Fruit fly (Drosophila melanogaster): Measurements from ENCODE around the gene Msp300.

Msp300 gene

dm6 chr2L:5228581-5229077 lies 128.0 kb downstream of the Msp300 start:
- TF ChIP-seq fd3F (GFP tag; optimal IDR thresholded peaks at IDR 0.05) (no peak), vnd (GFP tag; IDR thresholded peaks at IDR 0.05; ENCODE audit: partially characterized antibody) (no peak), CG32772 (GFP tag; IDR thresholded peaks at IDR 0.05) (no peak), CG34422 (GFP tag; IDR thresholded peaks at IDR 0.05) (no peak), Hmx (GFP tag; optimal IDR thresholded peaks at IDR 0.05) (no peak), CG12104 (GFP tag; optimal IDR thresholded peaks at IDR 0.05) (no peak), chinmo (GFP tag; IDR thresholded peaks at IDR 0.05; ENCODE audit: partially characterized antibody) (peak; percentile 89; the same call in 3 of the 4 replicates), Rx (GFP tag; IDR thresholded peaks at IDR 0.05) (no peak), CG10462 (GFP tag; optimal IDR thresholded peaks at IDR 0.05) (no peak), ATbp (GFP tag; optimal IDR thresholded peaks at IDR 0.05) (peak; percentile 3), gcm2 (GFP tag; optimal IDR thresholded peaks at IDR 0.05) (no peak), lilli (GFP tag; optimal IDR thresholded peaks at IDR 0.05) (no peak), tup (GFP tag; optimal IDR thresholded peaks at IDR 0.05) (no peak), schlank (tag; optimal IDR thresholded peaks at IDR 0.05) (no peak), Kr (GFP tag; optimal IDR thresholded peaks at IDR 0.05) (no peak), Hr3 (GFP tag; optimal IDR thresholded peaks at IDR 0.05) (no peak), CG13894 (tag; optimal IDR thresholded peaks at IDR 0.05) (peak; percentile 35), CG7987 (GFP tag; optimal IDR thresholded peaks at IDR 0.05) (no peak), chm (GFP tag; IDR thresholded peaks at IDR 0.05) (no peak), Med (GFP tag) (peak; percentile 41), Ets65A (GFP tag) (no peak), CG9727 (GFP tag; optimal IDR thresholded peaks at IDR 0.05) (no peak), CG2678 (tag; optimal IDR thresholded peaks at IDR 0.05) (peak; percentile 23), sqz (GFP tag; optimal IDR thresholded peaks at IDR 0.05) (peak; percentile 34), ro (GFP tag; IDR thresholded peaks at IDR 0.05) (no peak), unpg (GFP tag; optimal IDR thresholded peaks at IDR 0.05) (peak; percentile 3), lov (optimal IDR thresholded peaks at IDR 0.05) (no peak), lov (GFP tag; IDR thresholded peaks at IDR 0.05) (no peak), vvl (GFP tag; IDR thresholded peaks at IDR 0.05) (peak; percentile 21; the same call in 1 of the 2 replicates), Xrp1 (GFP tag; IDR thresholded peaks at IDR 0.05) (no peak), br (optimal IDR thresholded peaks at IDR 0.05) (no peak), Eip74EF (GFP tag; optimal IDR thresholded peaks at IDR 0.05) (no peak), CG4404 (GFP tag; IDR thresholded peaks at IDR 0.05) (no peak), ttk (GFP tag; IDR thresholded peaks at IDR 0.05) (no peak), CG13296 (GFP tag; optimal IDR thresholded peaks at IDR 0.05) (no peak), CG1792 (GFP tag; optimal IDR thresholded peaks at IDR 0.05) (no peak), mirr (GFP tag; optimal IDR thresholded peaks at IDR 0.05) (peak; percentile 45), CG8281 (tag; optimal IDR thresholded peaks at IDR 0.05) (no peak), Nf-YA (GFP tag; IDR thresholded peaks at IDR 0.05) (no peak), onecut (GFP tag; IDR thresholded peaks at IDR 0.05) (no peak), CG31388 (GFP tag; optimal IDR thresholded peaks at IDR 0.05) (no peak), CG32532 (GFP tag; IDR thresholded peaks at IDR 0.05) (no peak), H2.0 (GFP tag; IDR thresholded peaks at IDR 0.05) (no peak), CG12219 (GFP tag; optimal IDR thresholded peaks at IDR 0.05) (no peak), pita (GFP tag; optimal IDR thresholded peaks at IDR 0.05) (no peak), Atf6 (GFP tag; IDR thresholded peaks at IDR 0.05) (no peak), wor (GFP tag; IDR thresholded peaks at IDR 0.05) (no peak), crp (GFP tag; optimal IDR thresholded peaks at IDR 0.05) (no peak), pan (optimal IDR thresholded peaks at IDR 0.05) (no peak), pan (GFP tag; optimal IDR thresholded peaks at IDR 0.05 in 1 of 2, IDR thresholded peaks at IDR 0.05 in 1 of 2) (peak in 1 of 2 experiments; percentile 11), Opbp (GFP tag; IDR thresholded peaks at IDR 0.05; ENCODE audit: partially characterized antibody) (no peak), h (optimal IDR thresholded peaks at IDR 0.05) (no peak), jumu (GFP tag; optimal IDR thresholded peaks at IDR 0.05) (no peak)

All from whole organism, embryonic.